Fruit fly (Drosophila melanogaster): Measurements from ENCODE around the gene msi.

Gene msi

dm6 chr3R:25490778-25491664 lies 24.9 kb upstream of the msi start, which contains the start of the genes Gnpat and CG5112 (continued):
- TF ChIP-seq H15 (GFP tag; IDR thresholded peaks at IDR 0.05) (peak; percentile 71; the same call in 2 of the 3 replicates), her (GFP tag; optimal IDR thresholded peaks at IDR 0.05) (peak; percentile 76), CG18262 (tag; optimal IDR thresholded peaks at IDR 0.05) (peak; percentile 63), Hmx (GFP tag; optimal IDR thresholded peaks at IDR 0.05) (no peak), Lpt (GFP tag; optimal IDR thresholded peaks at IDR 0.05) (no peak), CG7963 (GFP tag; IDR thresholded peaks at IDR 0.05; ENCODE audit: partially characterized antibody) (peak; percentile 73), br (optimal IDR thresholded peaks at IDR 0.05) (no peak), CG13775 (GFP tag; optimal IDR thresholded peaks at IDR 0.05) (peak; percentile 47), jumu (GFP tag; optimal IDR thresholded peaks at IDR 0.05) (no peak), B-H1 (GFP tag; IDR thresholded peaks at IDR 0.05) (no peak), Med (GFP tag) (peak; percentile 94), CG14050 (GFP tag; IDR thresholded peaks at IDR 0.05) (peak; percentile 47; the same call in 2 of the 3 replicates), CG10209 (GFP tag; optimal IDR thresholded peaks at IDR 0.05) (peak; percentile 22), ash1 (GFP tag; optimal IDR thresholded peaks at IDR 0.05) (peak; percentile 9), Oaz (GFP tag; IDR thresholded peaks at IDR 0.05) (peak; percentile 48; the same call in 1 of the 2 replicates), Eip74EF (GFP tag; optimal IDR thresholded peaks at IDR 0.05) (no peak), Opbp (GFP tag; IDR thresholded peaks at IDR 0.05; ENCODE audit: partially characterized antibody) (peak; percentile 83), CG9876 (GFP tag; optimal IDR thresholded peaks at IDR 0.05) (peak; percentile 76), pan (optimal IDR thresholded peaks at IDR 0.05) (no peak), pan (GFP tag; optimal IDR thresholded peaks at IDR 0.05 in 1 of 2, IDR thresholded peaks at IDR 0.05 in 1 of 2) (peak in 1 of 2 experiments; percentile 80), CG8388 (GFP tag; optimal IDR thresholded peaks at IDR 0.05) (peak; percentile 46), CG13624 (GFP tag; optimal IDR thresholded peaks at IDR 0.05) (peak; percentile 35), tna (GFP tag; IDR thresholded peaks at IDR 0.05; ENCODE audit: partially characterized antibody) (peak; percentile 46), CG14667 (GFP tag; IDR thresholded peaks at IDR 0.05) (no peak), CG2199 (GFP tag; IDR thresholded peaks at IDR 0.05) (no peak), CG15601 (tag; optimal IDR thresholded peaks at IDR 0.05) (peak; percentile 58), MBD-R2 (GFP tag; IDR thresholded peaks at IDR 0.05) (peak; percentile 80), CG1529 (GFP tag; optimal IDR thresholded peaks at IDR 0.05) (no peak), CG13123 (GFP tag; optimal IDR thresholded peaks at IDR 0.05) (no peak), CG16815 (GFP tag; optimal IDR thresholded peaks at IDR 0.05) (no peak), Side (GFP tag; optimal IDR thresholded peaks at IDR 0.05) (no peak), chn (GFP tag; optimal IDR thresholded peaks at IDR 0.05) (peak; percentile 77), CG6175 (GFP tag; IDR thresholded peaks at IDR 0.05) (peak; percentile 55; the same call in 2 of the 3 replicates), Doc3 (GFP tag; IDR thresholded peaks at IDR 0.05; ENCODE audit: partially characterized antibody) (peak; percentile 56; the same call in 2 of the 3 replicates), vvl (GFP tag; IDR thresholded peaks at IDR 0.05) (peak; percentile 78), abd-A (tag; optimal IDR thresholded peaks at IDR 0.05) (peak; percentile 6), gsb (GFP tag; IDR thresholded peaks at IDR 0.05) (peak; percentile 68), Rfx (GFP tag; IDR thresholded peaks at IDR 0.05) (peak; percentile 91), CG9215 (GFP tag; IDR thresholded peaks at IDR 0.05) (peak; percentile 62), CG17829 (tag; optimal IDR thresholded peaks at IDR 0.05) (peak; percentile 47), CG3281 (GFP tag; optimal IDR thresholded peaks at IDR 0.05) (peak; percentile 23), CG18764 (GFP tag; optimal IDR thresholded peaks at IDR 0.05) (peak; percentile 93), CG11456 (GFP tag; IDR thresholded peaks at IDR 0.05) (peak; percentile 86), Hr51 (GFP tag; optimal IDR thresholded peaks at IDR 0.05) (peak; percentile 45 to 80), fd96Cb (tag; optimal IDR thresholded peaks at IDR 0.05) (no peak), zen2 (GFP tag; IDR thresholded peaks at IDR 0.05; ENCODE audit: partially characterized antibody) (peak; percentile 61; the same call in 2 of the 3 replicates), CG6654 (GFP tag; optimal IDR thresholded peaks at IDR 0.05) (no peak), Dip3 (GFP tag; optimal IDR thresholded peaks at IDR 0.05) (no peak), NFAT (GFP tag; IDR thresholded peaks at IDR 0.05) (peak; percentile 90)
